Worm (Caenorhabditis elegans) whole organism, mixed stage, embryonic: ENCODE measurements around the gene C29E4.14.

Source experiments
- M03D4.4 ChIP-seq: sonication (generic microtip); optimal IDR thresholded peaks from 2 replicates; lab custom pipeline; 2017; ENCODE audit warnings: mild to moderate bottlenecking, missing genetic modification characterization, missing compliant biosample characterization
- bed-3 ChIP-seq: fragments of 200-800 bp; sonication (Bioruptor generic); optimal IDR thresholded peaks from 3 replicates; lab custom pipeline; 2018; ENCODE audit warnings: mild to moderate bottlenecking, missing genetic modification characterization, moderate library complexity, missing compliant biosample characterization
- blmp-1 ChIP-seq: fragments of 150-350 bp; optimal IDR thresholded peaks from 2 replicates; lab custom pipeline; 2014; ENCODE audit warnings: missing biosample characterization, missing genetic modification characterization
- ceh-39 ChIP-seq: fragments of 150-350 bp; optimal IDR thresholded peaks from 2 replicates; lab custom pipeline; 2014; ENCODE audit warnings: missing biosample characterization, missing genetic modification characterization
- ceh-43 ChIP-seq: fragments of 200-800 bp; sonication (Bioruptor generic); optimal IDR thresholded peaks from 2 replicates; lab custom pipeline; 2018; ENCODE audit warnings: mild to moderate bottlenecking, missing genetic modification characterization, moderate library complexity, missing compliant biosample characterization
- ceh-83 ChIP-seq: fragments of 200-800 bp; sonication (Bioruptor generic); optimal IDR thresholded peaks from 2 replicates; lab custom pipeline; 2018; ENCODE audit warnings: mild to moderate bottlenecking, missing genetic modification characterization, missing compliant biosample characterization
- ces-1 ChIP-seq: fragments of 150-350 bp; optimal IDR thresholded peaks from 2 replicates; lab custom pipeline; 2014; ENCODE audit warnings: missing biosample characterization, missing genetic modification reagents, missing genetic modification characterization
- drap-1 ChIP-seq: fragments of 200-800 bp; sonication (Bioruptor generic); optimal IDR thresholded peaks from 3 replicates; lab custom pipeline; 2018; ENCODE audit warnings: mild to moderate bottlenecking, missing genetic modification characterization, missing compliant biosample characterization
- elt-1 ChIP-seq: sonication (generic microtip); optimal IDR thresholded peaks from 2 replicates; lab custom pipeline; 2017; ENCODE audit warnings: missing genetic modification characterization, mild to moderate bottlenecking, missing compliant biosample characterization, antibody characterized with exemption, moderate library complexity, borderline replicate concordance; ENCODE audit not compliant: insufficient read depth
- elt-3 ChIP-seq: fragments of 150-350 bp; optimal IDR thresholded peaks from 2 replicates; lab custom pipeline; 2014; ENCODE audit warnings: missing biosample characterization, missing genetic modification characterization
- flh-1 ChIP-seq: fragments of 200-800 bp; sonication (Bioruptor generic); optimal IDR thresholded peaks from 2 replicates; lab custom pipeline; 2018; ENCODE audit warnings: mild to moderate bottlenecking, missing genetic modification characterization, moderate library complexity, missing compliant biosample characterization
- ham-2 ChIP-seq: fragments of 200-800 bp; sonication (Bioruptor generic); optimal IDR thresholded peaks from 2 replicates; lab custom pipeline; 2018; ENCODE audit warnings: mild to moderate bottlenecking, missing genetic modification characterization, missing compliant biosample characterization
- hlh-1 ChIP-seq: fragments of 150-350 bp; optimal IDR thresholded peaks from 2 replicates; lab custom pipeline; 2014; ENCODE audit warnings: missing biosample characterization, missing genetic modification reagents, missing genetic modification characterization
- lin-13 ChIP-seq: fragments of 150-350 bp; optimal IDR thresholded peaks from 2 replicates; lab custom pipeline; 2014; ENCODE audit warnings: missing biosample characterization, missing genetic modification characterization
- lin-32 ChIP-seq: fragments of 200-800 bp; sonication (Bioruptor generic); optimal IDR thresholded peaks from 2 replicates; lab custom pipeline; 2018; ENCODE audit warnings: mild to moderate bottlenecking, missing genetic modification characterization, missing compliant biosample characterization
- lsy-2 ChIP-seq: fragments of 150-350 bp; optimal IDR thresholded peaks from 2 replicates; lab custom pipeline; 2014; ENCODE audit warnings: missing biosample characterization, missing genetic modification characterization
- mab-5 ChIP-seq: fragments of 150-350 bp; optimal IDR thresholded peaks from 2 replicates; lab custom pipeline; 2014; ENCODE audit warnings: missing biosample characterization, missing genetic modification characterization
- mep-1 ChIP-seq: fragments of 150-350 bp; optimal IDR thresholded peaks from 2 replicates; lab custom pipeline; 2017; ENCODE audit warnings: missing biosample characterization, missing genetic modification reagents, missing genetic modification characterization, inconsistent platforms
- nhr-12 ChIP-seq: fragments of 150-350 bp; optimal IDR thresholded peaks from 2 replicates; lab custom pipeline; 2014; ENCODE audit warnings: missing biosample characterization, missing genetic modification characterization
- nhr-2 ChIP-seq: fragments of 150-350 bp; optimal IDR thresholded peaks from 2 replicates; lab custom pipeline; 2014; ENCODE audit warnings: missing biosample characterization, missing genetic modification characterization
- nhr-237 ChIP-seq: fragments of 150-350 bp; optimal IDR thresholded peaks from 2 replicates; lab custom pipeline; 2014; ENCODE audit warnings: missing biosample characterization, missing genetic modification characterization
- nhr-28 ChIP-seq: fragments of 150-350 bp; optimal IDR thresholded peaks from 2 replicates; lab custom pipeline; 2014; ENCODE audit warnings: missing biosample characterization, missing genetic modification characterization
- nhr-76 ChIP-seq: sonication (generic microtip); optimal IDR thresholded peaks from 2 replicates; lab custom pipeline; 2017; ENCODE audit warnings: missing biosample characterization, missing genetic modification characterization
- pha-4 ChIP-seq: fragments of 150-350 bp; optimal IDR thresholded peaks from 2 replicates; lab custom pipeline; 2018; ENCODE audit warnings: missing biosample characterization, missing genetic modification reagents, missing genetic modification characterization
- sem-2 ChIP-seq: fragments of 200-800 bp; sonication (Bioruptor generic); optimal IDR thresholded peaks from 2 replicates; lab custom pipeline; 2018; ENCODE audit warnings: mild to moderate bottlenecking, missing genetic modification characterization, missing compliant biosample characterization
- snpc-4 ChIP-seq: fragments of 150-350 bp; optimal IDR thresholded peaks from 2 replicates; lab custom pipeline; 2014; ENCODE audit warnings: missing biosample characterization, missing genetic modification characterization
- sptf-1 ChIP-seq: sonication (generic microtip); optimal IDR thresholded peaks from 2 replicates; lab custom pipeline; 2017; ENCODE audit warnings: mild to moderate bottlenecking, missing genetic modification characterization, moderate library complexity, missing compliant biosample characterization
- tbx-8 ChIP-seq: fragments of 200-800 bp; sonication (Bioruptor generic); optimal IDR thresholded peaks from 2 replicates; lab custom pipeline; 2018; ENCODE audit warnings: mild to moderate bottlenecking, missing genetic modification characterization, moderate library complexity, missing compliant biosample characterization
- unc-120 ChIP-seq: sonication (generic microtip); optimal IDR thresholded peaks from 2 replicates; lab custom pipeline; 2017; ENCODE audit warnings: missing genetic modification characterization, missing compliant biosample characterization; ENCODE audit not compliant: poor library complexity, severe bottlenecking
- unc-39 ChIP-seq: fragments of 150-350 bp; optimal IDR thresholded peaks from 2 replicates; lab custom pipeline; 2014; ENCODE audit warnings: missing biosample characterization, missing genetic modification characterization
- zip-8 ChIP-seq: fragments of 150-350 bp; optimal IDR thresholded peaks from 2 replicates; lab custom pipeline; 2014; ENCODE audit warnings: missing biosample characterization, missing genetic modification characterization

C29E4.14 gene

ce11 chrIII:7892333-7892732 lies 27.6 kb upstream of the C29E4.14 start:
- no peak for TF ChIP-seq lsy-2
- no peak for TF ChIP-seq ceh-43 (GFP tag; lab: Kevin White, UChicago)
- TF ChIP-seq nhr-12 (tag; lab: Kevin White, UChicago) = no peak
- no peak for TF ChIP-seq nhr-2
- TF ChIP-seq flh-1 = no peak
- TF ChIP-seq unc-39 (tag; lab: Kevin White, UChicago) = no peak
- TF ChIP-seq nhr-237 (tag; lab: Kevin White, UChicago) = no peak
- no peak for TF ChIP-seq nhr-28
- no peak for TF ChIP-seq mep-1 (tag; lab: Kevin White, UChicago)
- TF ChIP-seq elt-1 (tag; lab: Kevin White, UChicago) = no peak

- TF ChIP-seq nhr-76 (no peak), lsy-2 (no peak), nhr-237 (tag; lab: Kevin White, UChicago) (no peak), elt-1 (tag; lab: Kevin White, UChicago) (no peak)
Observed at ce11 chrIII:7893224-7893623, 26.7 kb upstream of the C29E4.14 start.

ce11 chrIII:7894724-7895123 lies 25.2 kb upstream of the C29E4.14 start, which contains the start of gene ZK688.4:
Gene ZK688.4 (plus strand): TSS chrIII:7895024.
- no peak for TF ChIP-seq zip-8 (tag; lab: Kevin White, UChicago)

ce11 chrIII:7896925-7897324 lies 23.0 kb upstream of the C29E4.14 start, which contains the start of gene ZK688.10:
Gene ZK688.10 (minus strand): TSS chrIII:7897025.
- TF ChIP-seq tbx-8 (no peak), pha-4 (tag; lab: Kevin White, UChicago) (no peak), mep-1 (tag; lab: Kevin White, UChicago) (no peak), ham-2 (GFP tag; lab: Kevin White, UChicago) (no peak), bed-3 (GFP tag; lab: Kevin White, UChicago) (no peak)

- TF ChIP-seq lin-13 (tag; lab: Kevin White, UChicago) = no peak
- TF ChIP-seq pha-4 (tag; lab: Kevin White, UChicago) = no peak
- no peak for TF ChIP-seq mab-5
- no peak for TF ChIP-seq unc-120 (tag; lab: Kevin White, UChicago)
- TF ChIP-seq ceh-39 (tag; lab: Kevin White, UChicago) = no peak
- TF ChIP-seq elt-3 = no peak
- TF ChIP-seq ham-2 (GFP tag; lab: Kevin White, UChicago) = no peak
Observed at ce11 chrIII:7897733-7898132, 22.2 kb upstream of the C29E4.14 start.

ce11 chrIII:7900733-7901132 lies 19.2 kb upstream of the C29E4.14 start, which contains the start of gene best-24:
Gene best-24 (plus strand): TSS chrIII:7901033.
- TF ChIP-seq unc-120 (tag; lab: Kevin White, UChicago) (no peak), sptf-1 (tag; lab: Kevin White, UChicago) (no peak), unc-39 (tag; lab: Kevin White, UChicago) (no peak), drap-1 (GFP tag; lab: Kevin White, UChicago) (no peak), M03D4.4 (tag; lab: Kevin White, UChicago) (no peak), snpc-4 (tag; lab: Kevin White, UChicago) (no peak)

ce11 chrIII:7903427-7903826 lies 16.5 kb upstream of the C29E4.14 start:
- TF ChIP-seq ceh-39 (tag; lab: Kevin White, UChicago) (no peak), ceh-83 (no peak), hlh-1 (tag; lab: Kevin White, UChicago) (no peak), mab-5 (no peak), lin-32 (GFP tag; lab: Kevin White, UChicago) (no peak), tbx-8 (no peak), unc-39 (tag; lab: Kevin White, UChicago) (no peak), lin-13 (tag; lab: Kevin White, UChicago) (no peak), ces-1 (GFP tag; lab: Kevin White, UChicago) (no peak), blmp-1 (tag; lab: Kevin White, UChicago) (no peak), ham-2 (GFP tag; lab: Kevin White, UChicago) (no peak), nhr-12 (tag; lab: Kevin White, UChicago) (no peak), nhr-28 (no peak), nhr-237 (tag; lab: Kevin White, UChicago) (no peak), drap-1 (GFP tag; lab: Kevin White, UChicago) (no peak), nhr-76 (no peak), pha-4 (tag; lab: Kevin White, UChicago) (no peak), snpc-4 (tag; lab: Kevin White, UChicago) (no peak), sem-2 (GFP tag; lab: Kevin White, UChicago) (no peak), elt-1 (tag; lab: Kevin White, UChicago) (no peak)
- TF ChIP-seq, all 35 proteins: peak for 0
